Fruit fly (Drosophila melanogaster) whole organism, embryonic: ENCODE data around the gene CG5262.

Experiments
- Antp ChIP-seq: fragments of 200-800 bp; sonication (Bioruptor generic); optimal IDR thresholded peaks from 3 replicates; lab custom pipeline; 2016; ENCODE audit warnings: missing biosample characterization, missing genetic modification characterization
- Bdp1 ChIP-seq: fragments of 200-800 bp; sonication (Bioruptor generic); optimal IDR thresholded peaks from 3 replicates; lab custom pipeline; 2016; ENCODE audit warnings: missing biosample characterization, missing genetic modification characterization
- CG1024 ChIP-seq: fragments of 200-800 bp; sonication (Bioruptor generic); IDR thresholded peaks from 2 replicates; pipeline ENCODE4 v1.3.6; 2022; ENCODE audit warnings: missing biosample characterization, missing genetic modification characterization
- CG10462 ChIP-seq: fragments of 200-800 bp; sonication (Bioruptor generic); optimal IDR thresholded peaks from 2 replicates; lab custom pipeline; 2016; ENCODE audit warnings: missing biosample characterization, missing genetic modification characterization
- CG14710 ChIP-seq: fragments of 200-800 bp; sonication (Bioruptor generic); optimal IDR thresholded peaks from 3 replicates; lab custom pipeline; 2019; ENCODE audit warnings: missing biosample characterization, mild to moderate bottlenecking, missing genetic modification characterization, moderate library complexity
- CG1602 ChIP-seq: fragments of 200-800 bp; sonication (Bioruptor generic); optimal IDR thresholded peaks from 3 replicates; lab custom pipeline; 2016; ENCODE audit warnings: missing biosample characterization, missing genetic modification characterization
- CG16779 ChIP-seq: fragments of 200-800 bp; sonication (Bioruptor generic); IDR thresholded peaks from 2 replicates; pipeline ENCODE4 v1.3.6; 2022; ENCODE audit warnings: missing biosample characterization, missing genetic modification characterization
- CG17612 ChIP-seq: fragments of 200-800 bp; sonication (Bioruptor generic); IDR thresholded peaks from 2 replicates; pipeline ENCODE4 v1.3.6; 2022; ENCODE audit warnings: missing biosample characterization, missing genetic modification characterization
- CG2199 ChIP-seq: fragments of 200-800 bp; sonication (Bioruptor generic); IDR thresholded peaks from 3 replicates; pipeline ENCODE4 v1.3.6; 2022; ENCODE audit warnings: missing biosample characterization, missing genetic modification characterization
- CG2889 ChIP-seq: fragments of 200-800 bp; sonication (Bioruptor generic); IDR thresholded peaks from 3 replicates; pipeline ENCODE4 v1.3.6; 2022; ENCODE audit warnings: missing biosample characterization, missing genetic modification characterization
- CG3065 ChIP-seq: fragments of 200-800 bp; sonication (Bioruptor generic); optimal IDR thresholded peaks from 2 replicates; lab custom pipeline; 2016; ENCODE audit warnings: missing biosample characterization, missing genetic modification characterization
- CG3726 ChIP-seq: fragments of 200-800 bp; sonication (Bioruptor generic); IDR thresholded peaks from 3 replicates; pipeline ENCODE4, ENCODE4 v1.3.6; 2022; ENCODE audit warnings: missing biosample characterization, missing genetic modification characterization
- CG4820 ChIP-seq: fragments of 200-800 bp; sonication (Bioruptor generic); optimal IDR thresholded peaks from 3 replicates; lab custom pipeline; 2016; ENCODE audit warnings: missing biosample characterization, missing genetic modification characterization
- CG5245 ChIP-seq: fragments of 200-800 bp; sonication (Bioruptor generic); optimal IDR thresholded peaks from 3 replicates; lab custom pipeline; 2016; ENCODE audit warnings: missing biosample characterization, missing genetic modification characterization
- CG6272 ChIP-seq: fragments of 200-800 bp; sonication (Bioruptor generic); IDR thresholded peaks from 2 replicates; pipeline ENCODE4 v1.3.6; 2022; ENCODE audit warnings: missing biosample characterization, missing genetic modification characterization
- CG7786 ChIP-seq: fragments of 200-800 bp; sonication (Bioruptor generic); optimal IDR thresholded peaks from 2 replicates; lab custom pipeline; 2016; ENCODE audit warnings: missing biosample characterization, missing genetic modification characterization
- CG7963 ChIP-seq: fragments of 200-800 bp; sonication (Bioruptor generic); IDR thresholded peaks from 3 replicates; pipeline ENCODE4 v1.3.6; 2022; ENCODE audit warnings: missing biosample characterization, missing genetic modification characterization; ENCODE audit not compliant: partially characterized antibody
- CG8089 ChIP-seq: fragments of 200-800 bp; sonication (Bioruptor generic); optimal IDR thresholded peaks from 3 replicates; lab custom pipeline; 2016; ENCODE audit warnings: missing biosample characterization, missing genetic modification characterization
- Doc3 ChIP-seq: fragments of 200-800 bp; sonication (Bioruptor generic); IDR thresholded peaks from 3 replicates; pipeline ENCODE4 v1.3.6; 2022; ENCODE audit warnings: missing biosample characterization, missing genetic modification characterization; ENCODE audit not compliant: partially characterized antibody
- E2f1 ChIP-seq: fragments of 200-800 bp; sonication (Bioruptor generic); IDR thresholded peaks from 2 replicates; pipeline ENCODE4 v1.3.6; 2022; ENCODE audit warnings: missing biosample characterization, missing genetic modification characterization
- Gug ChIP-seq: fragments of 200-800 bp; sonication (Bioruptor generic); IDR thresholded peaks from 4 replicates; pipeline ENCODE4 v1.3.6; 2022; ENCODE audit warnings: missing biosample characterization, missing genetic modification characterization
- H2.0 ChIP-seq: fragments of 200-800 bp; sonication (Bioruptor generic); IDR thresholded peaks from 2 replicates; pipeline ENCODE4 v1.3.6; 2022; ENCODE audit warnings: missing biosample characterization, missing genetic modification characterization
- Hr78 ChIP-seq, 2 experiments: fragments of 200-800 bp in 1 of 2; fragments of >200 bp in 1 of 2; sonication (Bioruptor generic) in 1 of 2; optimal IDR thresholded peaks; 2 replicates each; lab custom pipeline; 2017 to 2019; ENCODE audit warnings: missing biosample characterization in 2 of 2, missing genetic modification characterization in 2 of 2, mild to moderate bottlenecking in 1 of 2, moderate library complexity in 1 of 2
- Lim3 ChIP-seq: fragments of 200-800 bp; sonication (Bioruptor generic); IDR thresholded peaks from 2 replicates; pipeline ENCODE4 v1.3.6; 2022; ENCODE audit warnings: missing biosample characterization, missing genetic modification characterization
- Nf-YC ChIP-seq: fragments of 200-800 bp; optimal IDR thresholded peaks from 3 replicates; lab custom pipeline; 2019; ENCODE audit warnings: missing biosample characterization, mild to moderate bottlenecking, missing genetic modification characterization, moderate library complexity
- Sox100B ChIP-seq: fragments of 200-800 bp; sonication (Bioruptor generic); optimal IDR thresholded peaks from 3 replicates; lab custom pipeline; 2018; ENCODE audit warnings: missing biosample characterization, mild to moderate bottlenecking, missing genetic modification characterization
- Sox102F ChIP-seq: fragments of 200-800 bp; sonication (Bioruptor generic); optimal IDR thresholded peaks from 2 replicates; lab custom pipeline; 2018; ENCODE audit warnings: missing biosample characterization, mild to moderate bottlenecking, missing genetic modification characterization, moderate library complexity
- ab ChIP-seq: fragments of 200-800 bp; sonication (Bioruptor generic); optimal IDR thresholded peaks from 2 replicates; lab custom pipeline; 2016; ENCODE audit warnings: missing biosample characterization, missing genetic modification characterization
- ash1 ChIP-seq: fragments of 200-800 bp; sonication (Bioruptor generic); optimal IDR thresholded peaks from 2 replicates; lab custom pipeline; 2018; ENCODE audit warnings: missing biosample characterization, mild to moderate bottlenecking, missing genetic modification characterization
- dimm ChIP-seq: fragments of 200-800 bp; sonication (Bioruptor generic); IDR thresholded peaks from 2 replicates; pipeline ENCODE4 v1.3.6; 2022; ENCODE audit warnings: missing biosample characterization, missing genetic modification characterization
- disco-r ChIP-seq: fragments of 200-800 bp; sonication (Bioruptor generic); optimal IDR thresholded peaks from 2 replicates; lab custom pipeline; 2016; ENCODE audit warnings: missing biosample characterization, missing genetic modification characterization
- dysf ChIP-seq: fragments of 200-800 bp; sonication (Bioruptor generic); IDR thresholded peaks from 3 replicates; pipeline ENCODE4 v1.3.6; 2022; ENCODE audit warnings: missing biosample characterization, missing genetic modification characterization
- fd3F ChIP-seq: fragments of 200-800 bp; sonication (Bioruptor generic); optimal IDR thresholded peaks from 2 replicates; lab custom pipeline; 2018; ENCODE audit warnings: missing biosample characterization, mild to moderate bottlenecking, missing genetic modification characterization, moderate library complexity
- grn ChIP-seq: fragments of 200-800 bp; sonication (Bioruptor generic); optimal IDR thresholded peaks from 3 replicates; lab custom pipeline; 2017; ENCODE audit warnings: missing biosample characterization, missing genetic modification characterization
- gsb-n ChIP-seq: fragments of 200-800 bp; sonication (Bioruptor generic); optimal IDR thresholded peaks from 3 replicates; lab custom pipeline; 2018; ENCODE audit warnings: missing biosample characterization, mild to moderate bottlenecking, missing genetic modification characterization
- ham ChIP-seq: fragments of 200-800 bp; sonication (Bioruptor generic); IDR thresholded peaks from 2 replicates; pipeline ENCODE4 v1.3.6; 2022; ENCODE audit warnings: missing biosample characterization, missing genetic modification characterization
- hkb ChIP-seq, 2 experiments: fragments of 200-800 bp in 1 of 2; fragments of >200 bp in 1 of 2; sonication (Bioruptor generic) in 1 of 2; IDR thresholded peaks in 1 of 2; optimal IDR thresholded peaks in 1 of 2; 2 replicates each; pipeline versions ENCODE4 v1.3.6 to Lab custom; 2017 to 2022; ENCODE audit warnings: missing biosample characterization in 1 of 2, missing genetic modification characterization in 1 of 2
- insv ChIP-seq, 2 experiments: fragments of 200-800 bp; sonication (Bioruptor generic); optimal IDR thresholded peaks; 3 replicates each; lab custom pipeline; 2016 to 2018; ENCODE audit warnings: missing biosample characterization in 2 of 2, missing genetic modification characterization in 2 of 2
- kay ChIP-seq: fragments of 200-800 bp; sonication (Bioruptor generic); optimal IDR thresholded peaks from 2 replicates; lab custom pipeline; 2016; ENCODE audit warnings: missing biosample characterization, missing genetic modification characterization
- lola ChIP-seq, 3 experiments: fragments of >200 bp in 2 of 3; fragments of 200-800 bp in 1 of 3; sonication (Bioruptor generic) in 1 of 3; optimal IDR thresholded peaks; 2 replicates each; lab custom pipeline; 2017 to 2019; ENCODE audit warnings: missing biosample characterization in 3 of 3, missing genetic modification characterization in 3 of 3, mild to moderate bottlenecking in 1 of 3, moderate library complexity in 1 of 3
- nom ChIP-seq: fragments of 200-800 bp; sonication (Bioruptor generic); optimal IDR thresholded peaks from 2 replicates; lab custom pipeline; 2017; ENCODE audit warnings: missing biosample characterization, missing genetic modification characterization, mild to moderate bottlenecking, moderate library complexity, missing genetic modification reagents
- oc ChIP-seq: fragments of 200-800 bp; sonication (Bioruptor generic); optimal IDR thresholded peaks from 2 replicates; lab custom pipeline; 2018; ENCODE audit warnings: missing biosample characterization, mild to moderate bottlenecking, missing genetic modification characterization, moderate library complexity
- pros ChIP-seq: fragments of 200-800 bp; sonication (Bioruptor generic); optimal IDR thresholded peaks from 3 replicates; lab custom pipeline; 2019; ENCODE audit warnings: missing biosample characterization, mild to moderate bottlenecking, missing genetic modification characterization, moderate library complexity
- pzg ChIP-seq: fragments of 200-800 bp; sonication (Bioruptor generic); optimal IDR thresholded peaks from 3 replicates; lab custom pipeline; 2018; ENCODE audit warnings: missing biosample characterization, mild to moderate bottlenecking, missing genetic modification characterization, moderate library complexity
- sens-2 ChIP-seq: fragments of 200-800 bp; sonication (Bioruptor generic); IDR thresholded peaks from 2 replicates; pipeline ENCODE4 v1.3.6; 2022; ENCODE audit warnings: missing biosample characterization, missing genetic modification characterization
- so ChIP-seq: fragments of 200-800 bp; sonication (Bioruptor generic); IDR thresholded peaks from 3 replicates; pipeline ENCODE4 v1.3.6; 2022; ENCODE audit warnings: missing biosample characterization, missing genetic modification characterization
- ssp ChIP-seq: fragments of 200-800 bp; sonication (Bioruptor generic); IDR thresholded peaks from 2 replicates; pipeline ENCODE4 v1.3.6; 2022; ENCODE audit warnings: missing biosample characterization, missing genetic modification characterization
- tll ChIP-seq, 2 experiments: fragments of 200-800 bp in 1 of 2; fragments of >200 bp in 1 of 2; sonication (Bioruptor generic) in 1 of 2; optimal IDR thresholded peaks; 2 replicates each; lab custom pipeline; 2017 to 2019; ENCODE audit warnings: missing biosample characterization in 2 of 2, missing genetic modification characterization in 2 of 2, mild to moderate bottlenecking in 1 of 2, moderate library complexity in 1 of 2
- ttk ChIP-seq: fragments of 200-800 bp; sonication (Bioruptor generic); IDR thresholded peaks from 2 replicates; pipeline ENCODE4 v2.1.2; 2022; ENCODE audit warnings: missing biosample characterization, missing genetic modification characterization
- yki ChIP-seq: fragments of >200 bp; optimal IDR thresholded peaks from 3 replicates; lab custom pipeline; 2018

Gene CG5262

dm6 chr3L:20470991-20471498 is 40.8 kb upstream of the CG5262 start (continued):
- TF ChIP-seq Doc3 (GFP tag; lab: Robert Waterston, UW) (no peak), CG1024 (GFP tag; lab: Robert Waterston, UW) (peak; percentile 65), CG1602 (GFP tag; lab: Kevin White, UChicago) (peak; percentile 8), hkb (optimal IDR thresholded peaks at IDR 0.05; lab: Kevin White, UChicago) (no peak), hkb (GFP tag; IDR thresholded peaks at IDR 0.05; lab: Robert Waterston, UW) (peak; percentile 84), insv (GFP tag; optimal IDR thresholded peaks at IDR 0.05; lab: Kevin White, UChicago) (no peak), oc (tag; lab: Kevin White, UChicago) (peak; percentile 14), E2f1 (peak; percentile 53; the same call in 1 of the 2 replicates), CG3065 (GFP tag; lab: Kevin White, UChicago) (no peak), tll (GFP tag; optimal IDR thresholded peaks at IDR 0.05; lab: Kevin White, UChicago) (no peak), Hr78 (GFP tag; optimal IDR thresholded peaks at IDR 0.05; lab: Kevin White, UChicago) (no peak), Gug (no peak), Nf-YC (tag; lab: Kevin White, UChicago) (peak; percentile 33), dimm (GFP tag; lab: Robert Waterston, UW) (no peak), Sox100B (GFP tag; lab: Kevin White, UChicago) (peak; percentile 44), Antp (no peak), CG2889 (GFP tag; lab: Robert Waterston, UW) (peak; percentile 43; the same call in 1 of the 3 replicates), dysf (GFP tag; lab: Robert Waterston, UW) (peak; percentile 74), ttk (GFP tag; lab: Robert Waterston, UW) (peak; percentile 53; the same call in 1 of the 2 replicates), Bdp1 (GFP tag; lab: Kevin White, UChicago) (no peak), kay (GFP tag; lab: Kevin White, UChicago) (no peak), CG17612 (no peak), CG3726 (0 out of 3 replicates have a peak, but pooled peaks have one; percentile 35), CG2199 (GFP tag; lab: Robert Waterston, UW) (peak; percentile 85; the same call in 1 of the 3 replicates), gsb-n (peak; percentile 42), CG6272 (GFP tag; lab: Robert Waterston, UW) (no peak), CG5245 (GFP tag; lab: Kevin White, UChicago) (peak; percentile 46), nom (no peak), CG4820 (peak; percentile 11), yki (lab: Kevin White, UChicago) (no peak), grn (GFP tag; lab: Kevin White, UChicago) (peak; percentile 83), fd3F (no peak), ham (no peak), Sox102F (GFP tag; lab: Kevin White, UChicago) (peak; percentile 67), ash1 (no peak), CG8089 (no peak), pros (GFP tag; lab: Kevin White, UChicago) (no peak), CG10462 (GFP tag; lab: Kevin White, UChicago) (no peak), CG7963 (GFP tag; lab: Robert Waterston, UW) (no peak), H2.0 (GFP tag; lab: Robert Waterston, UW) (peak; percentile 54), disco-r (no peak), Lim3 (no peak), ab (GFP tag; lab: Kevin White, UChicago) (no peak), CG16779 (GFP tag; lab: Robert Waterston, UW) (no peak), CG14710 (tag; lab: Kevin White, UChicago) (peak; percentile 32), ssp (GFP tag; lab: Robert Waterston, UW) (peak; percentile 20; the same call in 1 of the 2 replicates), pzg (GFP tag; lab: Kevin White, UChicago) (no peak), lola (GFP tag; optimal IDR thresholded peaks at IDR 0.05; lab: Kevin White, UChicago) (no peak), CG7786 (GFP tag; lab: Kevin White, UChicago) (no peak), so (no peak), sens-2 (peak; percentile 44; the same call in 1 of the 2 replicates)
